Worm (Caenorhabditis elegans) whole organism, mixed stage, embryonic: ENCODE data around the gene C49G7.7.

Experiments
- M03D4.4 ChIP-seq: sonication (generic microtip); optimal IDR thresholded peaks from 2 replicates; lab custom pipeline; 2017; ENCODE audit warnings: mild to moderate bottlenecking, missing genetic modification characterization, missing compliant biosample characterization
- bed-3 ChIP-seq: fragments of 200-800 bp; sonication (Bioruptor generic); optimal IDR thresholded peaks from 3 replicates; lab custom pipeline; 2018; ENCODE audit warnings: mild to moderate bottlenecking, missing genetic modification characterization, moderate library complexity, missing compliant biosample characterization
- ceh-39 ChIP-seq: fragments of 150-350 bp; optimal IDR thresholded peaks from 2 replicates; lab custom pipeline; 2014; ENCODE audit warnings: missing biosample characterization, missing genetic modification characterization
- ceh-43 ChIP-seq: fragments of 200-800 bp; sonication (Bioruptor generic); optimal IDR thresholded peaks from 2 replicates; lab custom pipeline; 2018; ENCODE audit warnings: mild to moderate bottlenecking, missing genetic modification characterization, moderate library complexity, missing compliant biosample characterization
- ceh-83 ChIP-seq: fragments of 200-800 bp; sonication (Bioruptor generic); optimal IDR thresholded peaks from 2 replicates; lab custom pipeline; 2018; ENCODE audit warnings: mild to moderate bottlenecking, missing genetic modification characterization, missing compliant biosample characterization
- ces-1 ChIP-seq: fragments of 150-350 bp; optimal IDR thresholded peaks from 2 replicates; lab custom pipeline; 2014; ENCODE audit warnings: missing biosample characterization, missing genetic modification reagents, missing genetic modification characterization
- cnd-1 ChIP-seq: fragments of 200-800 bp; sonication (Bioruptor generic); optimal IDR thresholded peaks from 2 replicates; lab custom pipeline; 2018; ENCODE audit warnings: mild to moderate bottlenecking, missing genetic modification characterization, missing compliant biosample characterization
- drap-1 ChIP-seq: fragments of 200-800 bp; sonication (Bioruptor generic); optimal IDR thresholded peaks from 3 replicates; lab custom pipeline; 2018; ENCODE audit warnings: mild to moderate bottlenecking, missing genetic modification characterization, missing compliant biosample characterization
- elt-1 ChIP-seq: sonication (generic microtip); optimal IDR thresholded peaks from 2 replicates; lab custom pipeline; 2017; ENCODE audit warnings: missing genetic modification characterization, mild to moderate bottlenecking, missing compliant biosample characterization, antibody characterized with exemption, moderate library complexity, borderline replicate concordance; ENCODE audit not compliant: insufficient read depth
- elt-3 ChIP-seq: fragments of 150-350 bp; optimal IDR thresholded peaks from 2 replicates; lab custom pipeline; 2014; ENCODE audit warnings: missing biosample characterization, missing genetic modification characterization
- flh-1 ChIP-seq: fragments of 200-800 bp; sonication (Bioruptor generic); optimal IDR thresholded peaks from 2 replicates; lab custom pipeline; 2018; ENCODE audit warnings: mild to moderate bottlenecking, missing genetic modification characterization, moderate library complexity, missing compliant biosample characterization
- ham-2 ChIP-seq: fragments of 200-800 bp; sonication (Bioruptor generic); optimal IDR thresholded peaks from 2 replicates; lab custom pipeline; 2018; ENCODE audit warnings: mild to moderate bottlenecking, missing genetic modification characterization, missing compliant biosample characterization
- lin-13 ChIP-seq: fragments of 150-350 bp; optimal IDR thresholded peaks from 2 replicates; lab custom pipeline; 2014; ENCODE audit warnings: missing biosample characterization, missing genetic modification characterization
- lsy-2 ChIP-seq: fragments of 150-350 bp; optimal IDR thresholded peaks from 2 replicates; lab custom pipeline; 2014; ENCODE audit warnings: missing biosample characterization, missing genetic modification characterization
- mab-5 ChIP-seq: fragments of 150-350 bp; optimal IDR thresholded peaks from 2 replicates; lab custom pipeline; 2014; ENCODE audit warnings: missing biosample characterization, missing genetic modification characterization
- mep-1 ChIP-seq: fragments of 150-350 bp; optimal IDR thresholded peaks from 2 replicates; lab custom pipeline; 2017; ENCODE audit warnings: missing biosample characterization, missing genetic modification reagents, missing genetic modification characterization, inconsistent platforms
- mls-2 ChIP-seq: sonication (generic microtip); optimal IDR thresholded peaks from 2 replicates; lab custom pipeline; 2016; ENCODE audit warnings: mild to moderate bottlenecking, missing genetic modification characterization, moderate library complexity, missing compliant biosample characterization
- nhr-12 ChIP-seq: fragments of 150-350 bp; optimal IDR thresholded peaks from 2 replicates; lab custom pipeline; 2014; ENCODE audit warnings: missing biosample characterization, missing genetic modification characterization
- nhr-2 ChIP-seq: fragments of 150-350 bp; optimal IDR thresholded peaks from 2 replicates; lab custom pipeline; 2014; ENCODE audit warnings: missing biosample characterization, missing genetic modification characterization
- nhr-237 ChIP-seq: fragments of 150-350 bp; optimal IDR thresholded peaks from 2 replicates; lab custom pipeline; 2014; ENCODE audit warnings: missing biosample characterization, missing genetic modification characterization
- nhr-28 ChIP-seq: fragments of 150-350 bp; optimal IDR thresholded peaks from 2 replicates; lab custom pipeline; 2014; ENCODE audit warnings: missing biosample characterization, missing genetic modification characterization
- nhr-76 ChIP-seq: sonication (generic microtip); optimal IDR thresholded peaks from 2 replicates; lab custom pipeline; 2017; ENCODE audit warnings: missing biosample characterization, missing genetic modification characterization
- pha-4 ChIP-seq: fragments of 150-350 bp; optimal IDR thresholded peaks from 2 replicates; lab custom pipeline; 2018; ENCODE audit warnings: missing biosample characterization, missing genetic modification reagents, missing genetic modification characterization
- sem-2 ChIP-seq: fragments of 200-800 bp; sonication (Bioruptor generic); optimal IDR thresholded peaks from 2 replicates; lab custom pipeline; 2018; ENCODE audit warnings: mild to moderate bottlenecking, missing genetic modification characterization, missing compliant biosample characterization
- snpc-4 ChIP-seq: fragments of 150-350 bp; optimal IDR thresholded peaks from 2 replicates; lab custom pipeline; 2014; ENCODE audit warnings: missing biosample characterization, missing genetic modification characterization
- tbx-8 ChIP-seq: fragments of 200-800 bp; sonication (Bioruptor generic); optimal IDR thresholded peaks from 2 replicates; lab custom pipeline; 2018; ENCODE audit warnings: mild to moderate bottlenecking, missing genetic modification characterization, moderate library complexity, missing compliant biosample characterization
- unc-120 ChIP-seq: sonication (generic microtip); optimal IDR thresholded peaks from 2 replicates; lab custom pipeline; 2017; ENCODE audit warnings: missing genetic modification characterization, missing compliant biosample characterization; ENCODE audit not compliant: poor library complexity, severe bottlenecking
- unc-39 ChIP-seq: fragments of 150-350 bp; optimal IDR thresholded peaks from 2 replicates; lab custom pipeline; 2014; ENCODE audit warnings: missing biosample characterization, missing genetic modification characterization
- unc-62 ChIP-seq: fragments of 150-350 bp; optimal IDR thresholded peaks from 2 replicates; lab custom pipeline; 2014; ENCODE audit warnings: missing biosample characterization, missing genetic modification reagents, missing genetic modification characterization
- zip-8 ChIP-seq: fragments of 150-350 bp; optimal IDR thresholded peaks from 2 replicates; lab custom pipeline; 2014; ENCODE audit warnings: missing biosample characterization, missing genetic modification characterization
- ztf-11 ChIP-seq: fragments of 150-350 bp; optimal IDR thresholded peaks from 2 replicates; lab custom pipeline; 2014; ENCODE audit warnings: missing biosample characterization, missing genetic modification characterization

C49G7.7 gene

ce11 chrV:4007927-4008326 lies 26.3 kb upstream of the C49G7.7 start, which contains the start of gene srh-7:
Gene srh-7 (plus strand): TSS chrV:4008227.
- no peak for TF ChIP-seq elt-3 (tag; lab: Kevin White, UChicago)
- no peak for TF ChIP-seq flh-1 (GFP tag; lab: Kevin White, UChicago)
- TF ChIP-seq ceh-43 (GFP tag; lab: Kevin White, UChicago) = no peak

- TF ChIP-seq ces-1 (GFP tag; lab: Kevin White, UChicago) = no peak
- TF ChIP-seq nhr-2 (tag; lab: Kevin White, UChicago) = no peak
- TF ChIP-seq ceh-43 (GFP tag; lab: Kevin White, UChicago) = no peak
- no peak for TF ChIP-seq ceh-83 (GFP tag; lab: Kevin White, UChicago)
- TF ChIP-seq lsy-2 (tag; lab: Kevin White, UChicago) = no peak
- TF ChIP-seq mls-2 (tag; lab: Kevin White, UChicago) = no peak
- no peak for TF ChIP-seq snpc-4 (tag; lab: Kevin White, UChicago)
- TF ChIP-seq unc-120 (tag; lab: Kevin White, UChicago) = no peak
- TF ChIP-seq ham-2 = no peak
- no peak for TF ChIP-seq unc-39
- TF ChIP-seq M03D4.4 = no peak
- no peak for TF ChIP-seq nhr-12 (tag; lab: Kevin White, UChicago)
- no peak for TF ChIP-seq nhr-28
- no peak for TF ChIP-seq zip-8 (tag; lab: Kevin White, UChicago)
- no peak for TF ChIP-seq mab-5 (tag; lab: Kevin White, UChicago)
- TF ChIP-seq mep-1 (tag; lab: Kevin White, UChicago) = no peak
- no peak for TF ChIP-seq nhr-76
These were observed 24.1 kb upstream of the C49G7.7 start, which contains the start of gene srh-4 for ce11 chrV:4010170-4010569. Gene srh-4 (plus strand): TSS chrV:4010470.

ce11 chrV:4016780-4017179 lies 17.5 kb upstream of the C49G7.7 start, which contains the start of gene srw-89:
Gene srw-89 (plus strand): TSS chrV:4017080.
- no peak for TF ChIP-seq lin-13
- TF ChIP-seq pha-4 (tag; lab: Kevin White, UChicago) = no peak
- TF ChIP-seq unc-62 (GFP tag; lab: Kevin White, UChicago) = no peak
- TF ChIP-seq nhr-2 (tag; lab: Kevin White, UChicago) = no peak
- TF ChIP-seq elt-3 (tag; lab: Kevin White, UChicago) = no peak
- no peak for TF ChIP-seq elt-1 (tag; lab: Kevin White, UChicago)
- no peak for TF ChIP-seq snpc-4 (tag; lab: Kevin White, UChicago)
- TF ChIP-seq ceh-39 (tag; lab: Kevin White, UChicago) = no peak
- no peak for TF ChIP-seq ces-1 (GFP tag; lab: Kevin White, UChicago)

ce11 chrV:4018591-4018990 lies 15.7 kb upstream of the C49G7.7 start:
- TF ChIP-seq zip-8 (tag; lab: Kevin White, UChicago) (no peak), unc-39 (no peak), bed-3 (no peak), M03D4.4 (no peak), ceh-43 (GFP tag; lab: Kevin White, UChicago) (no peak), nhr-28 (no peak), lsy-2 (tag; lab: Kevin White, UChicago) (no peak)

ce11 chrV:4019188-4019587 lies 15.1 kb upstream of the C49G7.7 start, which contains the start of gene K09D9.3:
Gene K09D9.3 (plus strand): TSS chrV:4019488.
- TF ChIP-seq zip-8 (tag; lab: Kevin White, UChicago) (peak; percentile 65), lin-13 (no peak)

- TF ChIP-seq ztf-11 = no peak
- no peak for TF ChIP-seq unc-120 (tag; lab: Kevin White, UChicago)
- TF ChIP-seq ceh-43 (GFP tag; lab: Kevin White, UChicago) = no peak
- TF ChIP-seq tbx-8 (GFP tag; lab: Kevin White, UChicago) = no peak
- no peak for TF ChIP-seq nhr-12 (tag; lab: Kevin White, UChicago)
- TF ChIP-seq snpc-4 (tag; lab: Kevin White, UChicago) = no peak
- no peak for TF ChIP-seq ham-2
- TF ChIP-seq bed-3 = no peak
- no peak for TF ChIP-seq sem-2
- no peak for TF ChIP-seq flh-1 (GFP tag; lab: Kevin White, UChicago)
- TF ChIP-seq drap-1 = no peak
- TF ChIP-seq cnd-1 = no peak
- TF ChIP-seq mep-1 (tag; lab: Kevin White, UChicago) = no peak
- TF ChIP-seq unc-62 (GFP tag; lab: Kevin White, UChicago) = no peak
- TF ChIP-seq pha-4 (tag; lab: Kevin White, UChicago) = no peak
- no peak for TF ChIP-seq ceh-39 (tag; lab: Kevin White, UChicago)
- TF ChIP-seq nhr-237 (tag; lab: Kevin White, UChicago) = no peak
These were observed 12.5 kb upstream of the C49G7.7 start, which contains the start of gene K09D9.14 for ce11 chrV:4021776-4022175. Gene K09D9.14 (minus strand): TSS chrV:4021876.
